Worm (Caenorhabditis elegans): ENCODE measurements around the gene arl-1.

- no peak for TF ChIP-seq ref-1 (GFP tag; conservative IDR thresholded peaks at IDR 0.05)
- TF ChIP-seq flt-1 (GFP tag; IDR thresholded peaks at IDR 0.05) = no peak
- TF ChIP-seq T22C8.4 (GFP tag; IDR thresholded peaks at IDR 0.05) = no peak
Measured at ce11 chrII:8588442-8588841, 6.6 kb downstream of the arl-1 start.

Measured in whole organism, midembryonic.